Worm (Caenorhabditis elegans) whole organism, young adult: ENCODE measurements around the gene F42E8.1.

Source experiments
- B0019.2 ChIP-seq: fragments of 200-800 bp; sonication (Bioruptor generic); conservative IDR thresholded peaks from 2 replicates; pipeline ENCODE4 v1.3.6; 2022; ENCODE audit warnings: missing genetic modification reagents, missing genetic modification characterization, missing compliant biosample characterization
- C17E4.6 ChIP-seq: fragments of 200-800 bp; sonication (Bioruptor generic); IDR thresholded peaks from 2 replicates; pipeline ENCODE4 v1.3.6; 2022; ENCODE audit warnings: missing genetic modification reagents, missing genetic modification characterization, missing compliant biosample characterization
- D2030.7 ChIP-seq: fragments of 200-800 bp; sonication (Bioruptor generic); IDR thresholded peaks from 2 replicates; pipeline ENCODE4 v1.3.6; 2022; ENCODE audit warnings: missing genetic modification reagents, missing genetic modification characterization, missing compliant biosample characterization
- F22D6.2 ChIP-seq: sonication (generic microtip); optimal IDR thresholded peaks from 2 replicates; lab custom pipeline; 2016; ENCODE audit warnings: mild to moderate bottlenecking, missing genetic modification characterization, missing compliant biosample characterization
- F57A8.1 ChIP-seq: fragments of 200-800 bp; sonication (Bioruptor generic); optimal IDR thresholded peaks from 2 replicates; lab custom pipeline; 2018; ENCODE audit warnings: mild to moderate bottlenecking, missing genetic modification characterization, moderate library complexity, missing compliant biosample characterization
- F57C9.4 ChIP-seq: sonication (generic microtip); optimal IDR thresholded peaks from 2 replicates; lab custom pipeline; 2017; ENCODE audit warnings: mild to moderate bottlenecking, missing genetic modification characterization, missing compliant biosample characterization
- K11D2.4 ChIP-seq: fragments of 200-800 bp; sonication (Bioruptor generic); IDR thresholded peaks from 2 replicates; pipeline ENCODE4 v1.3.6; 2022; ENCODE audit warnings: missing genetic modification reagents, missing genetic modification characterization, missing compliant biosample characterization
- Y53F4B.3 ChIP-seq: fragments of 200-800 bp; sonication (Bioruptor generic); IDR thresholded peaks from 2 replicates; pipeline ENCODE4 v1.3.6; 2022; ENCODE audit warnings: missing genetic modification reagents, missing genetic modification characterization, missing compliant biosample characterization
- Y53G8AR.9 ChIP-seq: fragments of 200-800 bp; sonication (Bioruptor generic); conservative IDR thresholded peaks from 2 replicates; pipeline ENCODE4 v1.3.6; 2022; ENCODE audit warnings: missing genetic modification reagents, missing genetic modification characterization, missing compliant biosample characterization
- aptf-3 ChIP-seq: fragments of 200-800 bp; sonication (Bioruptor generic); IDR thresholded peaks from 2 replicates; pipeline ENCODE4 v1.3.6; 2022; ENCODE audit warnings: missing genetic modification characterization, missing compliant biosample characterization
- attf-5 ChIP-seq: fragments of 200-800 bp; sonication (Bioruptor generic); optimal IDR thresholded peaks from 2 replicates; lab custom pipeline; 2018; ENCODE audit warnings: mild to moderate bottlenecking, missing genetic modification characterization, missing compliant biosample characterization
- attf-6 ChIP-seq: fragments of 200-800 bp; sonication (Bioruptor generic); IDR thresholded peaks from 2 replicates; pipeline ENCODE4 v1.3.6; 2022; ENCODE audit warnings: missing genetic modification reagents, missing genetic modification characterization, missing compliant biosample characterization
- bed-1 ChIP-seq: fragments of 200-800 bp; sonication (Bioruptor generic); IDR thresholded peaks from 2 replicates; pipeline ENCODE4 v1.3.6; 2022; ENCODE audit warnings: missing genetic modification reagents, missing genetic modification characterization, missing compliant biosample characterization
- bed-2 ChIP-seq: fragments of 200-800 bp; sonication (Bioruptor generic); IDR thresholded peaks from 2 replicates; pipeline ENCODE4 v1.3.6; 2022; ENCODE audit warnings: missing genetic modification reagents, missing genetic modification characterization, missing compliant biosample characterization
- ccch-3 ChIP-seq: fragments of 200-800 bp; sonication (Bioruptor generic); optimal IDR thresholded peaks from 2 replicates; lab custom pipeline; 2018; ENCODE audit warnings: mild to moderate bottlenecking, missing genetic modification characterization, missing compliant biosample characterization
- cebp-1 ChIP-seq, 2 experiments: fragments of 200-800 bp in 1 of 2; sonication (Bioruptor generic) in 1 of 2; sonication (generic microtip) in 1 of 2; IDR thresholded peaks in 1 of 2; optimal IDR thresholded peaks in 1 of 2; 2 replicates each; pipeline versions ENCODE4 v1.3.6 to Lab custom; 2017 to 2022; ENCODE audit warnings: missing compliant biosample characterization in 2 of 2, missing genetic modification characterization in 2 of 2, mild to moderate bottlenecking in 1 of 2, missing genetic modification reagents in 1 of 2, moderate library complexity in 1 of 2
- ceh-79 ChIP-seq: sonication (generic microtip); optimal IDR thresholded peaks from 2 replicates; lab custom pipeline; 2017; ENCODE audit warnings: mild to moderate bottlenecking, missing genetic modification characterization, missing compliant biosample characterization
- ceh-91 ChIP-seq: fragments of 200-800 bp; sonication (Bioruptor generic); IDR thresholded peaks from 2 replicates; pipeline ENCODE4 v1.3.6; 2022; ENCODE audit warnings: missing genetic modification reagents, missing genetic modification characterization, missing compliant biosample characterization
- hlh-12 ChIP-seq: sonication (generic microtip); optimal IDR thresholded peaks from 2 replicates; lab custom pipeline; 2016; ENCODE audit warnings: missing genetic modification characterization, missing compliant biosample characterization
- hlh-26 ChIP-seq: fragments of 200-800 bp; sonication (Bioruptor generic); conservative IDR thresholded peaks from 2 replicates; pipeline ENCODE4 v1.3.6; 2022; ENCODE audit warnings: missing genetic modification reagents, missing genetic modification characterization, missing compliant biosample characterization
- hmg-1.2 ChIP-seq: fragments of 200-800 bp; sonication (Bioruptor generic); IDR thresholded peaks from 2 replicates; pipeline ENCODE4 v1.3.6; 2022; ENCODE audit warnings: missing genetic modification reagents, missing genetic modification characterization, missing compliant biosample characterization
- lag-1 ChIP-seq: fragments of 200-800 bp; sonication (Bioruptor generic); IDR thresholded peaks from 2 replicates; pipeline ENCODE4 v1.3.6; 2022; ENCODE audit warnings: missing genetic modification reagents, missing genetic modification characterization, missing compliant biosample characterization
- let-607 ChIP-seq, 2 experiments: fragments of 200-800 bp in 1 of 2; sonication (Bioruptor generic) in 1 of 2; sonication (generic microtip) in 1 of 2; optimal IDR thresholded peaks; 2 replicates each; lab custom pipeline; 2016 to 2018; ENCODE audit warnings: mild to moderate bottlenecking in 2 of 2, missing compliant biosample characterization in 2 of 2, missing genetic modification characterization in 2 of 2, moderate library complexity in 2 of 2, missing genotype in 1 of 2
- lin-35 ChIP-seq, 3 experiments: fragments of 150-350 bp in 2 of 3; sonication (generic microtip) in 1 of 3; optimal IDR thresholded peaks; 2 replicates each; lab custom pipeline; 2014 to 2018; ENCODE audit warnings: missing biosample characterization in 3 of 3, missing genetic modification characterization in 3 of 3, missing genetic modification reagents in 3 of 3
- lin-54 ChIP-seq: fragments of 200-800 bp; sonication (Bioruptor generic); optimal IDR thresholded peaks from 2 replicates; lab custom pipeline; 2018; ENCODE audit warnings: mild to moderate bottlenecking, missing genetic modification characterization, missing compliant biosample characterization
- lsy-27 ChIP-seq: sonication (generic microtip); optimal IDR thresholded peaks from 2 replicates; lab custom pipeline; 2017; ENCODE audit warnings: missing genetic modification characterization, mild to moderate bottlenecking, missing compliant biosample characterization, antibody characterized with exemption, missing genotype, borderline replicate concordance; ENCODE audit not compliant: insufficient read depth
- madf-10 ChIP-seq: sonication (generic microtip); optimal IDR thresholded peaks from 2 replicates; lab custom pipeline; 2016; ENCODE audit warnings: mild to moderate bottlenecking, missing genetic modification characterization, missing compliant biosample characterization
- madf-6 ChIP-seq: fragments of 200-800 bp; sonication (Bioruptor generic); IDR thresholded peaks from 2 replicates; pipeline ENCODE4 v1.3.6; 2022; ENCODE audit warnings: missing genetic modification reagents, missing genetic modification characterization, missing compliant biosample characterization
- mcd-1 ChIP-seq: fragments of 200-800 bp; sonication (Bioruptor generic); IDR thresholded peaks from 2 replicates; pipeline ENCODE4 v1.3.6; 2022; ENCODE audit warnings: missing genetic modification reagents, missing genetic modification characterization, missing compliant biosample characterization
- nfya-1 ChIP-seq: sonication (generic microtip); optimal IDR thresholded peaks from 2 replicates; lab custom pipeline; 2017; ENCODE audit warnings: antibody characterized with exemption, missing compliant biosample characterization, missing genetic modification characterization, borderline replicate concordance; ENCODE audit not compliant: insufficient read depth
- nhr-27 ChIP-seq: fragments of 200-800 bp; sonication (Bioruptor generic); optimal IDR thresholded peaks from 2 replicates; lab custom pipeline; 2018; ENCODE audit warnings: mild to moderate bottlenecking, missing genetic modification characterization, moderate library complexity, missing compliant biosample characterization
- nhr-80 ChIP-seq: sonication (generic microtip); optimal IDR thresholded peaks from 2 replicates; lab custom pipeline; 2016; ENCODE audit warnings: missing genetic modification characterization, missing compliant biosample characterization
- snpc-3.4 ChIP-seq: sonication (generic microtip); optimal IDR thresholded peaks from 2 replicates; lab custom pipeline; 2017; ENCODE audit warnings: missing genetic modification characterization, mild to moderate bottlenecking, missing compliant biosample characterization, antibody characterized with exemption, moderate library complexity, missing genotype, missing genetic modification reagents
- snpc-4 ChIP-seq, 5 experiments: fragments of 150-350 bp in 1 of 5; sonication (generic microtip) in 4 of 5; optimal IDR thresholded peaks; 2 replicates each; lab custom pipeline; 2014 to 2018; ENCODE audit warnings: missing genetic modification characterization in 5 of 5, missing biosample characterization in 3 of 5, antibody characterized with exemption in 2 of 5, mild to moderate bottlenecking in 2 of 5, missing compliant biosample characterization in 2 of 5, missing genotype in 2 of 5, moderate library complexity in 2 of 5, missing genetic modification reagents in 1 of 5
- tbp1 ChIP-seq: fragments of 200-800 bp; sonication (Bioruptor generic); optimal IDR thresholded peaks from 2 replicates; lab custom pipeline; 2018; ENCODE audit warnings: mild to moderate bottlenecking, missing genetic modification characterization, missing compliant biosample characterization
- tbx-9 ChIP-seq: sonication (generic microtip); optimal IDR thresholded peaks from 2 replicates; lab custom pipeline; 2016; ENCODE audit warnings: borderline replicate concordance, missing genetic modification characterization, inconsistent platforms, missing compliant biosample characterization
- unc-62 ChIP-seq: fragments of 150-350 bp; optimal IDR thresholded peaks from 2 replicates; lab custom pipeline; 2014; ENCODE audit warnings: missing biosample characterization, missing genetic modification reagents, missing genetic modification characterization
- zim-3 ChIP-seq: sonication (generic microtip); optimal IDR thresholded peaks from 2 replicates; lab custom pipeline; 2017; ENCODE audit warnings: mild to moderate bottlenecking, missing genetic modification characterization, moderate library complexity, missing compliant biosample characterization
- ztf-25 ChIP-seq: fragments of 200-800 bp; sonication (Bioruptor generic); IDR thresholded peaks from 2 replicates; pipeline ENCODE4 v1.3.6; 2022; ENCODE audit warnings: missing genetic modification reagents, missing genetic modification characterization, missing compliant biosample characterization
- ztf-28 ChIP-seq: fragments of 200-800 bp; sonication (Bioruptor generic); IDR thresholded peaks from 2 replicates; pipeline ENCODE4 v1.3.6; 2022; ENCODE audit warnings: missing genetic modification reagents, missing genetic modification characterization, missing compliant biosample characterization
- ztf-6 ChIP-seq: fragments of 200-800 bp; sonication (Bioruptor generic); IDR thresholded peaks from 2 replicates; pipeline ENCODE4 v1.3.6; 2022; ENCODE audit warnings: missing genetic modification reagents, missing genetic modification characterization, missing compliant biosample characterization

Gene F42E8.1

ce11 chrV:13033223-13033622, 28.7 kb upstream of the F42E8.1 start, which contains the start of gene W07G4.1:
Gene W07G4.1 (plus strand): TSS chrV:13033523.
- TF ChIP-seq bed-2 (no peak), F22D6.2 (no peak), F57A8.1 (GFP tag; lab: Kevin White, UChicago) (no peak), hmg-1.2 (GFP tag; lab: Robert Waterston, UW) (no peak), mcd-1 (GFP tag; lab: Robert Waterston, UW) (no peak), hlh-12 (tag; lab: Kevin White, UChicago) (no peak), unc-62 (no peak), attf-6 (no peak), ztf-25 (GFP tag; lab: Robert Waterston, UW) (no peak), cebp-1 (GFP tag; IDR thresholded peaks at IDR 0.05; lab: Robert Waterston, UW) (no peak), cebp-1 (tag; optimal IDR thresholded peaks at IDR 0.05; lab: Kevin White, UChicago) (no peak), madf-6 (no peak), ccch-3 (no peak), nfya-1 (tag; lab: Kevin White, UChicago) (no peak), aptf-3 (GFP tag; lab: Robert Waterston, UW) (no peak), ztf-6 (no peak), nhr-80 (tag; lab: Kevin White, UChicago) (no peak), snpc-4 (GFP tag; optimal IDR thresholded peaks at IDR 0.05; lab: Kevin White, UChicago) (no peak), snpc-4 (tag; optimal IDR thresholded peaks at IDR 0.05; lab: Kevin White, UChicago) (no peak)

ce11 chrV:13034604-13035003, 27.3 kb upstream of the F42E8.1 start, which contains the start of gene W07G4.7:
Gene W07G4.7 (minus strand): TSS chrV:13034704.
- TF ChIP-seq B0019.2 (GFP tag; lab: Robert Waterston, UW): no peak
- no peak for TF ChIP-seq madf-6
- TF ChIP-seq F22D6.2: no peak
- TF ChIP-seq lin-35 (GFP tag; optimal IDR thresholded peaks at IDR 0.05; lab: Kevin White, UChicago): no peak
- no peak for TF ChIP-seq ceh-79
- TF ChIP-seq tbp1 (GFP tag; lab: Kevin White, UChicago): no peak
- TF ChIP-seq ztf-28 (GFP tag; lab: Robert Waterston, UW): no peak
- no peak for TF ChIP-seq ceh-91

ce11 chrV:13036466-13036865, 25.5 kb upstream of the F42E8.1 start, which contains the start of gene W07G4.2:
Gene W07G4.2 (minus strand): TSS chrV:13036566.
- TF ChIP-seq C17E4.6 (GFP tag; lab: Robert Waterston, UW) (no peak), lin-54 (GFP tag; lab: Kevin White, UChicago) (no peak), ceh-91 (no peak), lsy-27 (no peak), nfya-1 (tag; lab: Kevin White, UChicago) (no peak)

- TF ChIP-seq lin-54 (GFP tag; lab: Kevin White, UChicago): peak; percentile 62
- TF ChIP-seq F57A8.1 (GFP tag; lab: Kevin White, UChicago): no peak
- TF ChIP-seq nhr-27 (tag; lab: Kevin White, UChicago): no peak
- TF ChIP-seq madf-10 (tag; lab: Kevin White, UChicago): no peak
- TF ChIP-seq Y53F4B.3 (GFP tag; lab: Robert Waterston, UW): no peak
- TF ChIP-seq lag-1 (GFP tag; lab: Robert Waterston, UW): no peak
- peak in 1 of 3 experiments; percentile 89 for TF ChIP-seq lin-35 (GFP tag; optimal IDR thresholded peaks at IDR 0.05; lab: Kevin White, UChicago)
- TF ChIP-seq B0019.2 (GFP tag; lab: Robert Waterston, UW): no peak
- TF ChIP-seq cebp-1 (GFP tag; IDR thresholded peaks at IDR 0.05; lab: Robert Waterston, UW): no peak
- TF ChIP-seq cebp-1 (tag; optimal IDR thresholded peaks at IDR 0.05; lab: Kevin White, UChicago): no peak
- no peak for TF ChIP-seq bed-1 (GFP tag; lab: Robert Waterston, UW)
- no peak for TF ChIP-seq zim-3
- 0 out of 2 replicates have a peak, but pooled peaks have one; percentile 55 for TF ChIP-seq Y53G8AR.9 (GFP tag; lab: Robert Waterston, UW)
- TF ChIP-seq K11D2.4 (GFP tag; lab: Robert Waterston, UW): no peak
- peak; percentile 6 for TF ChIP-seq attf-5
- TF ChIP-seq F57C9.4 (tag; lab: Kevin White, UChicago): no peak
- TF ChIP-seq tbx-9 (tag; lab: Kevin White, UChicago): no peak
- no peak for TF ChIP-seq hlh-26 (GFP tag; lab: Robert Waterston, UW)
- TF ChIP-seq ccch-3: no peak
- no peak for TF ChIP-seq D2030.7
- no peak for TF ChIP-seq bed-2
- TF ChIP-seq mcd-1 (GFP tag; lab: Robert Waterston, UW): peak; percentile 65
- peak; percentile 48 for TF ChIP-seq tbp1 (GFP tag; lab: Kevin White, UChicago)
- TF ChIP-seq snpc-3.4: no peak
- peak in 1 of 2 experiments; percentile 66 for TF ChIP-seq let-607 (tag; optimal IDR thresholded peaks at IDR 0.05; lab: Kevin White, UChicago)
Observed at ce11 chrV:13041666-13042065, 20.3 kb upstream of the F42E8.1 start, which contains the start of gene scyl-1. Gene scyl-1 (minus strand): TSS chrV:13041721.
